Worm (Caenorhabditis elegans): ENCODE data around the gene F28B4.1.

ce11 chrX:3216698-3217097 is 11.8 kb downstream of the F28B4.1 start:
- no peak for TF ChIP-seq skn-1 (tag; optimal IDR thresholded peaks at IDR 0.05)
- no peak for TF ChIP-seq ceh-44 (GFP tag; IDR thresholded peaks at IDR 0.05)
- TF ChIP-seq ama-1 (optimal IDR thresholded peaks at IDR 0.05) = no peak
